Worm (Caenorhabditis elegans) whole organism, young adult: Measurements from ENCODE around the gene piki-1.

ENCODE experiments used
- B0035.1 ChIP-seq: sonication (generic microtip); optimal IDR thresholded peaks from 2 replicates; lab custom pipeline; 2016; ENCODE audit warnings: missing genetic modification characterization, mild to moderate bottlenecking, missing compliant biosample characterization, missing genotype, missing genetic modification reagents
- F22D6.2 ChIP-seq: sonication (generic microtip); optimal IDR thresholded peaks from 2 replicates; lab custom pipeline; 2016; ENCODE audit warnings: mild to moderate bottlenecking, missing genetic modification characterization, missing compliant biosample characterization
- F23B12.7 ChIP-seq: sonication (generic microtip); optimal IDR thresholded peaks from 2 replicates; lab custom pipeline; 2017; ENCODE audit warnings: missing genetic modification characterization, mild to moderate bottlenecking, missing compliant biosample characterization, antibody characterized with exemption, moderate library complexity; ENCODE audit not compliant: insufficient read depth
- F33H1.4 ChIP-seq: fragments of 200-800 bp; sonication (Bioruptor generic); IDR thresholded peaks from 2 replicates; pipeline ENCODE4 v1.3.6; 2022; ENCODE audit warnings: missing genetic modification reagents, missing genetic modification characterization, missing compliant biosample characterization
- F39B2.1 ChIP-seq: fragments of 200-800 bp; sonication (Bioruptor generic); IDR thresholded peaks from 2 replicates; pipeline ENCODE4 v1.3.6; 2022; ENCODE audit warnings: missing genetic modification reagents, missing genetic modification characterization, missing compliant biosample characterization
- F49E8.2 ChIP-seq: sonication (generic microtip); optimal IDR thresholded peaks from 3 replicates; lab custom pipeline; 2017; ENCODE audit warnings: missing genetic modification characterization, mild to moderate bottlenecking, missing compliant biosample characterization, antibody characterized with exemption, moderate library complexity; ENCODE audit not compliant: insufficient read depth
- F52B5.7 ChIP-seq: sonication (generic microtip); optimal IDR thresholded peaks from 2 replicates; lab custom pipeline; 2016; ENCODE audit warnings: mild to moderate bottlenecking, missing genetic modification characterization, missing compliant biosample characterization
- F57A8.1 ChIP-seq: fragments of 200-800 bp; sonication (Bioruptor generic); optimal IDR thresholded peaks from 2 replicates; lab custom pipeline; 2018; ENCODE audit warnings: mild to moderate bottlenecking, missing genetic modification characterization, moderate library complexity, missing compliant biosample characterization
- K12H6.12 ChIP-seq: fragments of 200-800 bp; sonication (Bioruptor generic); optimal IDR thresholded peaks from 2 replicates; lab custom pipeline; 2018; ENCODE audit warnings: mild to moderate bottlenecking, missing genetic modification characterization, missing compliant biosample characterization
- ama-1 ChIP-seq, 3 experiments: fragments of 150-350 bp in 1 of 3; sonication (generic microtip) in 2 of 3; optimal IDR thresholded peaks; 2 replicates each; lab custom pipeline; 2014 to 2018; ENCODE audit warnings: missing biosample characterization in 2 of 3, missing genetic modification characterization in 2 of 3, missing genetic modification reagents in 2 of 3
- atf-7 ChIP-seq: sonication (generic microtip); optimal IDR thresholded peaks from 2 replicates; lab custom pipeline; 2017; ENCODE audit warnings: mild to moderate bottlenecking, missing genetic modification characterization, missing compliant biosample characterization
- athp-1 ChIP-seq: sonication (generic microtip); optimal IDR thresholded peaks from 2 replicates; lab custom pipeline; 2017; ENCODE audit warnings: mild to moderate bottlenecking, missing genetic modification characterization, missing compliant biosample characterization
- attf-5 ChIP-seq: fragments of 200-800 bp; sonication (Bioruptor generic); optimal IDR thresholded peaks from 2 replicates; lab custom pipeline; 2018; ENCODE audit warnings: mild to moderate bottlenecking, missing genetic modification characterization, missing compliant biosample characterization
- attf-6 ChIP-seq: fragments of 200-800 bp; sonication (Bioruptor generic); IDR thresholded peaks from 2 replicates; pipeline ENCODE4 v1.3.6; 2022; ENCODE audit warnings: missing genetic modification reagents, missing genetic modification characterization, missing compliant biosample characterization
- bed-1 ChIP-seq: fragments of 200-800 bp; sonication (Bioruptor generic); IDR thresholded peaks from 2 replicates; pipeline ENCODE4 v1.3.6; 2022; ENCODE audit warnings: missing genetic modification reagents, missing genetic modification characterization, missing compliant biosample characterization
- ccch-3 ChIP-seq: fragments of 200-800 bp; sonication (Bioruptor generic); optimal IDR thresholded peaks from 2 replicates; lab custom pipeline; 2018; ENCODE audit warnings: mild to moderate bottlenecking, missing genetic modification characterization, missing compliant biosample characterization
- cebp-1 ChIP-seq, 2 experiments: fragments of 200-800 bp in 1 of 2; sonication (Bioruptor generic) in 1 of 2; sonication (generic microtip) in 1 of 2; IDR thresholded peaks in 1 of 2; optimal IDR thresholded peaks in 1 of 2; 2 replicates each; pipeline versions ENCODE4 v1.3.6 to Lab custom; 2017 to 2022; ENCODE audit warnings: missing compliant biosample characterization in 2 of 2, missing genetic modification characterization in 2 of 2, mild to moderate bottlenecking in 1 of 2, missing genetic modification reagents in 1 of 2, moderate library complexity in 1 of 2
- ceh-40 ChIP-seq: fragments of 200-800 bp; sonication (Bioruptor generic); IDR thresholded peaks from 2 replicates; pipeline ENCODE4 v1.3.6; 2022; ENCODE audit warnings: missing genetic modification characterization, missing compliant biosample characterization
- dox-1 ChIP-seq: fragments of 200-800 bp; sonication (Bioruptor generic); IDR thresholded peaks from 2 replicates; pipeline ENCODE4 v1.3.6; 2022; ENCODE audit warnings: missing genetic modification reagents, missing genetic modification characterization, missing compliant biosample characterization
- dpl-1 ChIP-seq: fragments of 150-350 bp; optimal IDR thresholded peaks from 2 replicates; lab custom pipeline; 2014; ENCODE audit warnings: missing biosample characterization, missing genetic modification reagents, missing genetic modification characterization
- efl-1 ChIP-seq: fragments of 150-350 bp; optimal IDR thresholded peaks from 2 replicates; lab custom pipeline; 2014; ENCODE audit warnings: missing biosample characterization, missing genetic modification reagents, missing genetic modification characterization
- ets-4 ChIP-seq: fragments of 200-800 bp; sonication (Bioruptor generic); optimal IDR thresholded peaks from 2 replicates; lab custom pipeline; 2018; ENCODE audit warnings: mild to moderate bottlenecking, missing genetic modification characterization, missing compliant biosample characterization
- fkh-3 ChIP-seq: sonication (generic microtip); optimal IDR thresholded peaks from 2 replicates; lab custom pipeline; 2016; ENCODE audit warnings: mild to moderate bottlenecking, missing genetic modification characterization, missing compliant biosample characterization
- hmg-1.2 ChIP-seq: fragments of 200-800 bp; sonication (Bioruptor generic); IDR thresholded peaks from 2 replicates; pipeline ENCODE4 v1.3.6; 2022; ENCODE audit warnings: missing genetic modification reagents, missing genetic modification characterization, missing compliant biosample characterization
- hmg-20 ChIP-seq: fragments of 200-800 bp; sonication (Bioruptor generic); IDR thresholded peaks from 2 replicates; pipeline ENCODE4 v1.3.6; 2022; ENCODE audit warnings: missing genetic modification reagents, missing genetic modification characterization, missing compliant biosample characterization
- let-526 ChIP-seq: fragments of 200-800 bp; sonication (Bioruptor generic); IDR thresholded peaks from 2 replicates; pipeline ENCODE4 v1.3.6; 2022; ENCODE audit warnings: missing genetic modification reagents, missing genetic modification characterization, missing compliant biosample characterization
- lin-26 ChIP-seq: fragments of 200-800 bp; sonication (Bioruptor generic); IDR thresholded peaks from 2 replicates; pipeline ENCODE4 v1.3.6; 2022; ENCODE audit warnings: missing genetic modification reagents, missing genetic modification characterization, missing compliant biosample characterization
- lin-40 ChIP-seq: sonication (generic microtip); optimal IDR thresholded peaks from 2 replicates; lab custom pipeline; 2016; ENCODE audit warnings: missing genetic modification characterization, mild to moderate bottlenecking, missing compliant biosample characterization, missing genotype, missing genetic modification reagents
- lin-54 ChIP-seq: fragments of 200-800 bp; sonication (Bioruptor generic); optimal IDR thresholded peaks from 2 replicates; lab custom pipeline; 2018; ENCODE audit warnings: mild to moderate bottlenecking, missing genetic modification characterization, missing compliant biosample characterization
- lir-1 ChIP-seq: fragments of 200-800 bp; sonication (Bioruptor generic); conservative IDR thresholded peaks from 2 replicates; pipeline ENCODE4 v1.3.6; 2022; ENCODE audit warnings: missing genetic modification reagents, missing genetic modification characterization, missing compliant biosample characterization
- mcd-1 ChIP-seq: fragments of 200-800 bp; sonication (Bioruptor generic); IDR thresholded peaks from 2 replicates; pipeline ENCODE4 v1.3.6; 2022; ENCODE audit warnings: missing genetic modification reagents, missing genetic modification characterization, missing compliant biosample characterization
- nfya-1 ChIP-seq: sonication (generic microtip); optimal IDR thresholded peaks from 2 replicates; lab custom pipeline; 2017; ENCODE audit warnings: antibody characterized with exemption, missing compliant biosample characterization, missing genetic modification characterization, borderline replicate concordance; ENCODE audit not compliant: insufficient read depth
- nfyb-1 ChIP-seq: fragments of 200-800 bp; sonication (Bioruptor generic); IDR thresholded peaks from 2 replicates; pipeline ENCODE4 v1.3.6; 2022; ENCODE audit warnings: missing genetic modification reagents, missing genetic modification characterization, missing compliant biosample characterization
- nhr-120 ChIP-seq: fragments of 200-800 bp; sonication (Bioruptor generic); IDR thresholded peaks from 2 replicates; pipeline ENCODE4 v1.3.6; 2022; ENCODE audit warnings: missing genetic modification characterization, missing compliant biosample characterization
- nhr-27 ChIP-seq: fragments of 200-800 bp; sonication (Bioruptor generic); optimal IDR thresholded peaks from 2 replicates; lab custom pipeline; 2018; ENCODE audit warnings: mild to moderate bottlenecking, missing genetic modification characterization, moderate library complexity, missing compliant biosample characterization
- pbrm-1 ChIP-seq: fragments of 200-800 bp; sonication (Bioruptor generic); IDR thresholded peaks from 2 replicates; pipeline ENCODE4 v1.3.6; 2022; ENCODE audit warnings: missing genetic modification reagents, missing genetic modification characterization, missing compliant biosample characterization
- rcor-1 ChIP-seq: fragments of 200-800 bp; sonication (Bioruptor generic); IDR thresholded peaks from 2 replicates; pipeline ENCODE4 v1.3.6; 2022; ENCODE audit warnings: missing genetic modification reagents, missing genetic modification characterization, missing compliant biosample characterization
- rec-8 ChIP-seq, 2 experiments: sonication (generic microtip); optimal IDR thresholded peaks; 2 replicates each; lab custom pipeline; 2016; ENCODE audit warnings: mild to moderate bottlenecking in 2 of 2, missing genetic modification characterization in 2 of 2, missing genetic modification reagents in 2 of 2, missing genotype in 2 of 2, missing biosample characterization in 1 of 2, missing compliant biosample characterization in 1 of 2, moderate library complexity in 1 of 2
- snpc-1.3 ChIP-seq: sonication (generic microtip); optimal IDR thresholded peaks from 2 replicates; lab custom pipeline; 2017; ENCODE audit warnings: missing genetic modification characterization, mild to moderate bottlenecking, missing compliant biosample characterization, antibody characterized with exemption, moderate library complexity, missing genotype, missing genetic modification reagents; ENCODE audit not compliant: insufficient read depth
- snpc-3.4 ChIP-seq: sonication (generic microtip); optimal IDR thresholded peaks from 2 replicates; lab custom pipeline; 2017; ENCODE audit warnings: missing genetic modification characterization, mild to moderate bottlenecking, missing compliant biosample characterization, antibody characterized with exemption, moderate library complexity, missing genotype, missing genetic modification reagents
- tbx-9 ChIP-seq: sonication (generic microtip); optimal IDR thresholded peaks from 2 replicates; lab custom pipeline; 2016; ENCODE audit warnings: borderline replicate concordance, missing genetic modification characterization, inconsistent platforms, missing compliant biosample characterization
- unc-62 ChIP-seq: fragments of 150-350 bp; optimal IDR thresholded peaks from 2 replicates; lab custom pipeline; 2014; ENCODE audit warnings: missing biosample characterization, missing genetic modification reagents, missing genetic modification characterization
- xnd-1 ChIP-seq: sonication (generic microtip); optimal IDR thresholded peaks from 2 replicates; lab custom pipeline; 2016; ENCODE audit warnings: missing genotype, missing genetic modification reagents, missing genetic modification characterization, missing compliant biosample characterization
- zim-3 ChIP-seq: sonication (generic microtip); optimal IDR thresholded peaks from 2 replicates; lab custom pipeline; 2017; ENCODE audit warnings: mild to moderate bottlenecking, missing genetic modification characterization, moderate library complexity, missing compliant biosample characterization
- ztf-28 ChIP-seq: fragments of 200-800 bp; sonication (Bioruptor generic); IDR thresholded peaks from 2 replicates; pipeline ENCODE4 v1.3.6; 2022; ENCODE audit warnings: missing genetic modification reagents, missing genetic modification characterization, missing compliant biosample characterization

piki-1 gene

DNA sequence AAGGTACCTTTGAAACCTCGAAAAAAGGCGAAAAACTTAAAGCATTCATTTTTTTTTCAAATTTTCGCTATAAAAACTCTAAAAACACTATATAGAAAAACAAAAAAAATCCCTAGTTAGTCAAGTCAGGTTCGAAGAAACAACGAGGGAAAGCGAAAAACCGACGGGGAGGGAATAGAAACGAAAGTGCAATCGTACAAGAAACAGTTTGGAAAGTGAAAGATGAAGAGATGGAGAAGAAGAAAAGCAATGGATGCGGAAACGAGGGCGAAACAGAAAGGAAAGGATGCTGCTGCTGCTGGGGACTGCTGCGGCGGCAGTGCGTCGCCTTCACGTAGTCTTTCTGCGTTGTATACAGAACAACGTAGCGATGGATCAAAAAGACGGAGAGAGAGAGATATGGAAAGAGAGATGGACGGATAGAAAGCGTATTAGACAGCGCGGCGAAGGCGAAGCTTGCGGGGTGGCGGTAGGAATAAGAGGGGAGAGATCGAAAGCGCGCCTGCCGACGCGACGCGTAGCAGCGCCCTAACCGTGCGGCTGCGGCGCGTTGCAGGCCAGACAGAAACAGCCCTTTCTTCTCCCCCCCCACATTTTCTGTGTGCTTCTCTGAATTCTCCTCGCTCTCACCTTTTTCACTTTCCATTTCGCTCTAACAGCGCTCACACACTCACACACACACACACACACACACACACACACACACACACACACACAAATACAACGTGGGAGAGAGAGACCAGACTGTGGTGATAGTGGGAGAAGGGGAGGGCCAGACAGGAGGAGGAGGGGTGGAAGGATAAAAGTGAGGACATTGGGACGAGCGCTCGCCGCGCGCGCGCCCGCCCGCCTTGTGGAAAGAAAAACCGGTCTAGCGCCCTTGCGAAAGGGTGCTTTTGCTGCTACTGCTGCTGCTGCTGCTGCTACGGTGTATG, 28.9 kb upstream of the piki-1 start (continued):
- TF ChIP-seq nhr-120 (no peak), ccch-3 (GFP tag; lab: Kevin White, UChicago) (no peak), hmg-1.2 (GFP tag; lab: Robert Waterston, UW) (peak; percentile 48; the same call in 1 of the 2 replicates), unc-62 (no peak), F52B5.7 (tag; lab: Kevin White, UChicago) (no peak), cebp-1 (GFP tag; IDR thresholded peaks at IDR 0.05; lab: Robert Waterston, UW) (peak; percentile 49; the same call in 1 of the 2 replicates), cebp-1 (tag; optimal IDR thresholded peaks at IDR 0.05; lab: Kevin White, UChicago) (peak; percentile 77), rec-8 (tag; optimal IDR thresholded peaks at IDR 0.05; lab: Kevin White, UChicago) (no peak), dox-1 (GFP tag; lab: Robert Waterston, UW) (peak; percentile 53), nhr-27 (tag; lab: Kevin White, UChicago) (no peak), ceh-40 (GFP tag; lab: Robert Waterston, UW) (no peak), lin-40 (tag; lab: Kevin White, UChicago) (peak; percentile 59), nfyb-1 (GFP tag; lab: Robert Waterston, UW) (peak; percentile 68), lin-54 (peak; percentile 38), pbrm-1 (GFP tag; lab: Robert Waterston, UW) (peak; percentile 6; the same call in 1 of the 2 replicates), lin-26 (GFP tag; lab: Robert Waterston, UW) (no peak; the same call in 1 of the 2 replicates), dpl-1 (GFP tag; lab: Kevin White, UChicago) (no peak), atf-7 (tag; lab: Kevin White, UChicago) (peak; percentile 41), tbx-9 (tag; lab: Kevin White, UChicago) (no peak), lir-1 (GFP tag; lab: Robert Waterston, UW) (peak; percentile 87), F22D6.2 (tag; lab: Kevin White, UChicago) (no peak), B0035.1 (tag; lab: Kevin White, UChicago) (no peak), bed-1 (GFP tag; lab: Robert Waterston, UW) (no peak), zim-3 (no peak), snpc-3.4 (tag; lab: Kevin White, UChicago) (no peak), mcd-1 (GFP tag; lab: Robert Waterston, UW) (no peak; the same call in none of the 2 replicates), efl-1 (GFP tag; lab: Kevin White, UChicago) (no peak), ets-4 (GFP tag; lab: Kevin White, UChicago) (no peak), F33H1.4 (GFP tag; lab: Robert Waterston, UW) (no peak), xnd-1 (tag; lab: Kevin White, UChicago) (no peak), F23B12.7 (tag; lab: Kevin White, UChicago) (no peak), attf-5 (GFP tag; lab: Kevin White, UChicago) (peak; percentile 58), F57A8.1 (no peak), K12H6.12 (tag; lab: Kevin White, UChicago) (peak; percentile 87), hmg-20 (GFP tag; lab: Robert Waterston, UW) (no peak), F39B2.1 (GFP tag; lab: Robert Waterston, UW) (no peak), let-526 (GFP tag; lab: Robert Waterston, UW) (no peak), ztf-28 (GFP tag; lab: Robert Waterston, UW) (no peak), snpc-1.3 (tag; lab: Kevin White, UChicago) (no peak), ama-1 (optimal IDR thresholded peaks at IDR 0.05; lab: Kevin White, UChicago) (no peak), ama-1 (GFP tag; optimal IDR thresholded peaks at IDR 0.05; lab: Kevin White, UChicago) (no peak), attf-6 (GFP tag; lab: Robert Waterston, UW) (no peak), fkh-3 (tag; lab: Kevin White, UChicago) (no peak), nfya-1 (tag; lab: Kevin White, UChicago) (no peak), rcor-1 (GFP tag; lab: Robert Waterston, UW) (no peak), athp-1 (no peak), F49E8.2 (no peak)
